Worm (Caenorhabditis elegans) whole organism, young adult: Measurements from ENCODE around the gene str-182.

ENCODE experiments used
- B0035.1 ChIP-seq: sonication (generic microtip); optimal IDR thresholded peaks from 2 replicates; lab custom pipeline; 2016; ENCODE audit warnings: missing genetic modification characterization, mild to moderate bottlenecking, missing compliant biosample characterization, missing genotype, missing genetic modification reagents
- bed-1 ChIP-seq: fragments of 200-800 bp; sonication (Bioruptor generic); IDR thresholded peaks from 2 replicates; pipeline ENCODE4 v1.3.6; 2022; ENCODE audit warnings: missing genetic modification reagents, missing genetic modification characterization, missing compliant biosample characterization
- ccch-3 ChIP-seq: fragments of 200-800 bp; sonication (Bioruptor generic); optimal IDR thresholded peaks from 2 replicates; lab custom pipeline; 2018; ENCODE audit warnings: mild to moderate bottlenecking, missing genetic modification characterization, missing compliant biosample characterization
- dpl-1 ChIP-seq: fragments of 150-350 bp; optimal IDR thresholded peaks from 2 replicates; lab custom pipeline; 2014; ENCODE audit warnings: missing biosample characterization, missing genetic modification reagents, missing genetic modification characterization
- egl-18 ChIP-seq: fragments of 200-800 bp; sonication (Bioruptor generic); IDR thresholded peaks from 2 replicates; pipeline ENCODE4 v1.3.6; 2022; ENCODE audit warnings: missing genetic modification reagents, missing genetic modification characterization, missing compliant biosample characterization
- ets-4 ChIP-seq: fragments of 200-800 bp; sonication (Bioruptor generic); optimal IDR thresholded peaks from 2 replicates; lab custom pipeline; 2018; ENCODE audit warnings: mild to moderate bottlenecking, missing genetic modification characterization, missing compliant biosample characterization
- nfya-1 ChIP-seq: sonication (generic microtip); optimal IDR thresholded peaks from 2 replicates; lab custom pipeline; 2017; ENCODE audit warnings: antibody characterized with exemption, missing compliant biosample characterization, missing genetic modification characterization, borderline replicate concordance; ENCODE audit not compliant: insufficient read depth
- pha-4 ChIP-seq: fragments of 150-350 bp; sonication (generic microtip); optimal IDR thresholded peaks from 2 replicates; lab custom pipeline; 2014; ENCODE audit warnings: missing biosample characterization, missing genetic modification reagents, missing genetic modification characterization

DNA sequence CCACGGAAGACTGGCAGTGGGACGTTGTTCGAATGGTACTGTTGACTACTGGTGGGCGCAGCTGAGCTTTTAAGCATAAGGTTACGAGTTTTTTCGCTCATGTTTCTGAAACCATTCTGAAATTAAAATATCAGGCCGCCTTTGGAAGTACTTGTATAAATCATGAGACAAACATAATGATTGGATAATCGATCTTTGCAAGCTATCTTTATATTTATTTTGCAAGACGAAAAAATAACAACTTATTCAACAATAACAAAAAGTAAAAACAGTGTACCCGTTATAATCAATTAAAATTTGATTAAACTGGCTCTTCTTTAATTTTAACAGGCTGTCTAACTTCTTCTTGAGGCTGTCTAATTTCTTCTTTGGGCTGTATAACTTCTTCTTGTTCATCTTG is 27.7 kb downstream of the str-182 start, which contains the start of gene ZK856.16:
- no peak for TF ChIP-seq B0035.1 (tag; lab: Kevin White, UChicago)
- no peak for TF ChIP-seq ccch-3 (GFP tag; lab: Kevin White, UChicago)
- TF ChIP-seq nfya-1 (tag; lab: Kevin White, UChicago) = no peak
- no peak for TF ChIP-seq ets-4 (GFP tag; lab: Kevin White, UChicago)
- no peak for TF ChIP-seq bed-1 (GFP tag; lab: Robert Waterston, UW)
- no peak for TF ChIP-seq dpl-1 (GFP tag; lab: Kevin White, UChicago)
- TF ChIP-seq egl-18 (GFP tag; lab: Robert Waterston, UW) = no peak
- no peak for TF ChIP-seq pha-4 (tag; lab: Kevin White, UChicago)
